Worm (Caenorhabditis elegans): ENCODE data around the gene K09H11.11.

DNA sequence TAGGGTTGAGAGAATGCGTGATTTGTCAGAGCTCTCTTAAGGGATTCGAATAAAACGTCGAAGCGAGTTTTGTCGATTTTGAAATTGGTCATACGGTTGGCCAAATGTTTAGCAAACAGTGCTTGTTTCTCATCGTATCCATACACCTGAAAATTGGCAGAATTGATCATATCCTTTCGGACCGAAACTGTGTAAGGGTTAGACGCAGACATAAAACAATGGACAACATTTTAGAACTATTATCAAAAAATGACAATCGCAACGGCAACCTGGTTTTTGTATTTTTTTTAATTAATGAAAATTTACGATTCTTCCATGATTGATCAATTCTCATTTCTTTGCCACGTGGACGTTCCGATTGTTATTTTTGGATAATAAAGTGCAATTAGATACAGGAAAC is 19.1 kb upstream of the K09H11.11 start:
- no peak for TF ChIP-seq elt-3 (tag; optimal IDR thresholded peaks at IDR 0.05)
- no peak for TF ChIP-seq ceh-82 (tag; optimal IDR thresholded peaks at IDR 0.05)
- no peak for TF ChIP-seq fos-1 (tag; optimal IDR thresholded peaks at IDR 0.05)
- no peak for TF ChIP-seq lin-35 (GFP tag; optimal IDR thresholded peaks at IDR 0.05)
- no peak for TF ChIP-seq ets-5 (GFP tag; IDR thresholded peaks at IDR 0.05)

Data from whole organism, L1 larva.